Worm (Caenorhabditis elegans): ENCODE results near the gene T19D12.4.

T19D12.4 gene

DNA sequence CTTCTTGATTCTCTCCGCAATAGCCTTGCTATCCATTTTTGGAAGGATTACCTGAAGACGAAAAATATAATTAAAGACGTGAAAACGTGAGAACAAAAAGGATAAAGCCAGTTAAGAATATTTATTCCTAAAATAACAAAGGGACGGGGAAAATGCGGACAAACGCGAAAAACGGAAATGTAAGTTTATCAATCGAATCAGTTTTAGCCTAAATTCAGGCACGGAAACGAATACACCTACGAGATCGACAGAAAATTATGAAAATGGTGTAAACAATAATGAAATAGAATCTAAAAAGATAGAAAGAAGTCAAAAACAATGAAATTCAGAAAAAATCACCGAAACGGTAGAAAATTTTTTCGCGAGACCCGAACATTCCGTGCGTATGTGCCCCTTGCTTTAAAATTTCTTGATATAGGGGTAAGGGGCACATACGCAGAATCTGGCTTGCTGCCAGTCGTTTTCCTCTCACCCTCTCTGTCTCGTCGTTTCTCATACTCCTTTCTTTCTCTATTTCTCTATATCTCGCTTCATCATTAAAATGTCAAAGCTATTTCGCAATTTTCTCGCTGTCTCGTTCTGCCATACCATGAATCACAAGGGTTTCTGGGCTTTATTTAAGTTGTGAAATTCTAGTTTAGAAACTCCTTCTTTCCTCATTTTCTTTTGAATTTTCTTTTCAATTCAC lies 42.2 kb upstream of the T19D12.4 start, which contains the start of gene icd-1 (continued):
- TF ChIP-seq zag-1 (tag; optimal IDR thresholded peaks at IDR 0.05): peak; percentile 91
- TF ChIP-seq lsy-2 (tag; optimal IDR thresholded peaks at IDR 0.05): peak; percentile 88 to 96
- TF ChIP-seq nhr-23 (tag; optimal IDR thresholded peaks at IDR 0.05): no peak
- TF ChIP-seq mbf-1 (tag; optimal IDR thresholded peaks at IDR 0.05): no peak
- TF ChIP-seq snpc-4 (tag; optimal IDR thresholded peaks at IDR 0.05): peak; percentile 74
- TF ChIP-seq blmp-1 (tag; optimal IDR thresholded peaks at IDR 0.05; ENCODE audit: insufficient read depth): peak; percentile 81
- peak; percentile 98 for TF ChIP-seq unc-55 (GFP tag; optimal IDR thresholded peaks at IDR 0.05)
- TF ChIP-seq egl-27 (tag; optimal IDR thresholded peaks at IDR 0.05): peak; percentile 94
- TF ChIP-seq C34F6.9 (tag; optimal IDR thresholded peaks at IDR 0.05): peak; percentile 97
- peak; percentile 74 for TF ChIP-seq lin-11 (tag; optimal IDR thresholded peaks at IDR 0.05)
- TF ChIP-seq sma-9 (GFP tag; optimal IDR thresholded peaks at IDR 0.05): peak; percentile 96
- no peak for TF ChIP-seq sma-9 (tag; optimal IDR thresholded peaks at IDR 0.05)
- TF ChIP-seq unc-62 (GFP tag; optimal IDR thresholded peaks at IDR 0.05): peak; percentile 93
- TF ChIP-seq nhr-12 (tag; optimal IDR thresholded peaks at IDR 0.05): peak; percentile 50
- peak; percentile 96 for TF ChIP-seq nhr-129 (tag; optimal IDR thresholded peaks at IDR 0.05)
- TF ChIP-seq ceh-16 (tag; optimal IDR thresholded peaks at IDR 0.05): peak; percentile 83
- TF ChIP-seq nhr-11 (tag; optimal IDR thresholded peaks at IDR 0.05): peak; percentile 57
- peak; percentile 48 for TF ChIP-seq nhr-237 (tag; optimal IDR thresholded peaks at IDR 0.05)
- TF ChIP-seq F13H6.1 (tag; optimal IDR thresholded peaks at IDR 0.05): peak; percentile 97
- peak; percentile 98 for TF ChIP-seq nhr-25 (tag; optimal IDR thresholded peaks at IDR 0.05)

- TF ChIP-seq R02D3.7 (tag; optimal IDR thresholded peaks at IDR 0.05) (no peak), zag-1 (tag; optimal IDR thresholded peaks at IDR 0.05) (no peak), Y55F3AM.14 (GFP tag; optimal IDR thresholded peaks at IDR 0.05) (no peak), nhr-77 (tag; optimal IDR thresholded peaks at IDR 0.05) (no peak), nhr-25 (tag; optimal IDR thresholded peaks at IDR 0.05) (no peak), sma-9 (GFP tag; optimal IDR thresholded peaks at IDR 0.05) (peak; percentile 48), sma-9 (tag; optimal IDR thresholded peaks at IDR 0.05) (no peak), lin-39 (tag; optimal IDR thresholded peaks at IDR 0.05) (no peak), crh-2 (tag; optimal IDR thresholded peaks at IDR 0.05) (peak; percentile 29), ceh-16 (tag; optimal IDR thresholded peaks at IDR 0.05) (no peak), nhr-23 (tag; optimal IDR thresholded peaks at IDR 0.05) (no peak), mbf-1 (tag; optimal IDR thresholded peaks at IDR 0.05) (no peak), lsy-2 (tag; optimal IDR thresholded peaks at IDR 0.05) (no peak), snpc-4 (tag; optimal IDR thresholded peaks at IDR 0.05) (no peak), F13H6.1 (tag; optimal IDR thresholded peaks at IDR 0.05) (no peak), lin-13 (GFP tag; optimal IDR thresholded peaks at IDR 0.05) (no peak), nhr-237 (tag; optimal IDR thresholded peaks at IDR 0.05) (no peak), egl-27 (tag; optimal IDR thresholded peaks at IDR 0.05) (no peak), mdl-1 (tag; optimal IDR thresholded peaks at IDR 0.05) (no peak), ztf-4 (tag; optimal IDR thresholded peaks at IDR 0.05) (no peak), unc-62 (GFP tag; optimal IDR thresholded peaks at IDR 0.05) (no peak), skn-1 (tag; optimal IDR thresholded peaks at IDR 0.05) (no peak), nhr-129 (tag; optimal IDR thresholded peaks at IDR 0.05) (no peak), elt-1 (tag; optimal IDR thresholded peaks at IDR 0.05) (no peak), C34F6.9 (tag; optimal IDR thresholded peaks at IDR 0.05) (no peak), blmp-1 (tag; optimal IDR thresholded peaks at IDR 0.05; ENCODE audit: insufficient read depth) (peak; percentile 25), gmeb-1 (tag; optimal IDR thresholded peaks at IDR 0.05) (no peak), fos-1 (tag; optimal IDR thresholded peaks at IDR 0.05) (peak; percentile 88), lin-11 (tag; optimal IDR thresholded peaks at IDR 0.05) (no peak), ama-1 (optimal IDR thresholded peaks at IDR 0.05) (no peak), sma-3 (GFP tag; optimal IDR thresholded peaks at IDR 0.05) (no peak), sem-4 (tag; optimal IDR thresholded peaks at IDR 0.05) (no peak), alr-1 (tag; optimal IDR thresholded peaks at IDR 0.05) (no peak), unc-55 (GFP tag; optimal IDR thresholded peaks at IDR 0.05) (no peak), unc-39 (tag; optimal IDR thresholded peaks at IDR 0.05) (no peak), ZK546.5 (tag; optimal IDR thresholded peaks at IDR 0.05) (no peak)
These were observed 41.5 kb upstream of the T19D12.4 start, which contains the start of gene vps-32.1 for ce11 chrII:6589408-6589807. Gene vps-32.1 (plus strand): TSS chrII:6589708.

DNA sequence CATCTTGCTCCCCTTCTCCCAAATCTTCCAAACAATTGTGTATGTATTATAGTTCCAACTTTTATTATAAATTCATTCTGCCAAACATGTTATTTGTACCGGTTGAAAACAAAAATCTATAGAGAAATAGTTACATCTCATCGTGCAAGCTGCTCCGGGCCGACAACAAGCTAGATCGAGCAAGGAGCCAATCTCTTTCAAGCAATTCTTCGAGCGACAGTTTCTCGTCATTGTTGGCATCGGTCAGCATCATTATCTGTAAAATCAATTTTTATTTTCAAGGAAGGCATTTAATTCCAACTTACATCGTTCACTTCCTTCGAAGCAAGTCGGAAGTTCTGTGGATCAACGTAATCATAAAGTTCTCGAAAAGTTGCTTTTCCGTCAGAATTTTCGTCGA lies 39.9 kb upstream of the T19D12.4 start:
- TF ChIP-seq unc-39 (tag; optimal IDR thresholded peaks at IDR 0.05) (no peak), elt-1 (tag; optimal IDR thresholded peaks at IDR 0.05) (no peak), R02D3.7 (tag; optimal IDR thresholded peaks at IDR 0.05) (no peak), aly-2 (tag; optimal IDR thresholded peaks at IDR 0.05) (no peak), lsy-2 (tag; optimal IDR thresholded peaks at IDR 0.05) (no peak), alr-1 (tag; optimal IDR thresholded peaks at IDR 0.05) (no peak), nhr-23 (tag; optimal IDR thresholded peaks at IDR 0.05) (no peak), ceh-82 (tag; optimal IDR thresholded peaks at IDR 0.05) (no peak), nhr-12 (tag; optimal IDR thresholded peaks at IDR 0.05) (no peak), unc-55 (GFP tag; optimal IDR thresholded peaks at IDR 0.05) (no peak), unc-62 (GFP tag; optimal IDR thresholded peaks at IDR 0.05) (no peak)

Measured in whole organism, L2 larva.